Fruit fly (Drosophila melanogaster) whole organism, embryonic: Measurements from ENCODE around the gene Tyler.
A peak's percentile ranks its signal among the peaks of the same experiment; 100 is the strongest.

Experiments
- BtbVII ChIP-seq: fragments of 200-800 bp; sonication (Bioruptor generic); optimal IDR thresholded peaks from 3 replicates; lab custom pipeline; 2017; ENCODE audit warnings: missing biosample characterization, mild to moderate bottlenecking, missing genetic modification characterization
- CG10462 ChIP-seq: fragments of 200-800 bp; sonication (Bioruptor generic); optimal IDR thresholded peaks from 2 replicates; lab custom pipeline; 2016; ENCODE audit warnings: missing biosample characterization, missing genetic modification characterization
- CG10565 ChIP-seq: fragments of 200-800 bp; sonication (Bioruptor generic); optimal IDR thresholded peaks from 3 replicates; lab custom pipeline; 2016; ENCODE audit warnings: missing biosample characterization, mild to moderate bottlenecking, missing genetic modification characterization
- CG12744 ChIP-seq: fragments of 200-800 bp; sonication (Bioruptor generic); optimal IDR thresholded peaks from 2 replicates; lab custom pipeline; 2016; ENCODE audit warnings: missing biosample characterization, missing genetic modification characterization
- CG13775 ChIP-seq: fragments of 200-800 bp; sonication (Bioruptor generic); optimal IDR thresholded peaks from 3 replicates; lab custom pipeline; 2017; ENCODE audit warnings: missing biosample characterization, mild to moderate bottlenecking, missing genetic modification characterization
- CG1647 ChIP-seq: fragments of 200-800 bp; sonication (Bioruptor generic); optimal IDR thresholded peaks from 3 replicates; lab custom pipeline; 2016; ENCODE audit warnings: missing biosample characterization, missing genetic modification characterization
- CG2889 ChIP-seq: fragments of 200-800 bp; sonication (Bioruptor generic); IDR thresholded peaks from 3 replicates; pipeline ENCODE4 v1.3.6; 2022; ENCODE audit warnings: missing biosample characterization, missing genetic modification characterization
- CG32532 ChIP-seq: fragments of 200-800 bp; sonication (Bioruptor generic); IDR thresholded peaks from 2 replicates; pipeline ENCODE4 v1.3.6; 2022; ENCODE audit warnings: missing biosample characterization, missing genetic modification characterization
- CG33213 ChIP-seq: fragments of 200-800 bp; sonication (Bioruptor generic); optimal IDR thresholded peaks from 3 replicates; lab custom pipeline; 2016; ENCODE audit warnings: missing biosample characterization, missing genetic modification characterization
- CG3407 ChIP-seq: fragments of 200-800 bp; sonication (Bioruptor generic); optimal IDR thresholded peaks from 2 replicates; lab custom pipeline; 2018; ENCODE audit warnings: missing biosample characterization, mild to moderate bottlenecking, missing genetic modification characterization
- CG4360 ChIP-seq: fragments of 200-800 bp; sonication (Bioruptor generic); IDR thresholded peaks from 2 replicates; pipeline ENCODE4 v1.3.6; 2022; ENCODE audit warnings: missing biosample characterization, missing genetic modification characterization
- CG6175 ChIP-seq: fragments of 200-800 bp; sonication (Bioruptor generic); IDR thresholded peaks from 3 replicates; pipeline ENCODE4 v1.3.6; 2022; ENCODE audit warnings: missing biosample characterization, missing genetic modification characterization
- CG6654 ChIP-seq: fragments of 200-800 bp; sonication (Bioruptor generic); optimal IDR thresholded peaks from 2 replicates; lab custom pipeline; 2017; ENCODE audit warnings: missing biosample characterization, mild to moderate bottlenecking, missing genetic modification characterization
- CG6791 ChIP-seq: fragments of 200-800 bp; sonication (Bioruptor generic); IDR thresholded peaks from 3 replicates; pipeline ENCODE4 v1.3.6; 2022; ENCODE audit warnings: missing biosample characterization, missing genetic modification characterization; ENCODE audit not compliant: partially characterized antibody
- CG6813 ChIP-seq: fragments of 200-800 bp; sonication (Bioruptor generic); optimal IDR thresholded peaks from 2 replicates; lab custom pipeline; 2017; ENCODE audit warnings: missing biosample characterization, missing genetic modification characterization, mild to moderate bottlenecking, moderate library complexity, missing genetic modification reagents
- CG7786 ChIP-seq: fragments of 200-800 bp; sonication (Bioruptor generic); optimal IDR thresholded peaks from 2 replicates; lab custom pipeline; 2016; ENCODE audit warnings: missing biosample characterization, missing genetic modification characterization
- CG8765 ChIP-seq: fragments of 200-800 bp; sonication (Bioruptor generic); IDR thresholded peaks from 2 replicates; pipeline ENCODE4 v1.3.6; 2022; ENCODE audit warnings: missing biosample characterization, missing genetic modification characterization
- CHES-1-like ChIP-seq: fragments of 200-800 bp; sonication (Bioruptor generic); optimal IDR thresholded peaks from 2 replicates; lab custom pipeline; 2016; ENCODE audit warnings: missing biosample characterization, missing genetic modification characterization
- Camta ChIP-seq: fragments of 200-800 bp; sonication (Bioruptor generic); optimal IDR thresholded peaks from 2 replicates; lab custom pipeline; 2016; ENCODE audit warnings: missing biosample characterization, missing genetic modification characterization
- CkIIα-i1 ChIP-seq: fragments of 200-800 bp; sonication (Bioruptor generic); IDR thresholded peaks from 2 replicates; pipeline ENCODE4 v1.3.6; 2022; ENCODE audit warnings: missing biosample characterization, missing genetic modification characterization
- D19A ChIP-seq: fragments of 200-800 bp; optimal IDR thresholded peaks from 3 replicates; lab custom pipeline; 2019; ENCODE audit warnings: missing biosample characterization, mild to moderate bottlenecking, missing genetic modification characterization, moderate library complexity
- Doc2 ChIP-seq: fragments of 200-800 bp; sonication (Bioruptor generic); IDR thresholded peaks from 2 replicates; pipeline ENCODE4 v1.3.6; 2022; ENCODE audit warnings: missing biosample characterization, missing genetic modification characterization
- Dref ChIP-seq: fragments of 200-800 bp; sonication (Bioruptor generic); IDR thresholded peaks from 2 replicates; pipeline ENCODE4 v1.3.6; 2022; ENCODE audit warnings: missing biosample characterization, missing genetic modification characterization
- Drgx ChIP-seq: fragments of 200-800 bp; sonication (Bioruptor generic); IDR thresholded peaks from 2 replicates; pipeline ENCODE4 v1.3.6; 2022; ENCODE audit warnings: missing biosample characterization, missing genetic modification characterization
- E2f1 ChIP-seq: fragments of 200-800 bp; sonication (Bioruptor generic); IDR thresholded peaks from 2 replicates; pipeline ENCODE4 v1.3.6; 2022; ENCODE audit warnings: missing biosample characterization, missing genetic modification characterization
- HLH54F ChIP-seq: fragments of 200-800 bp; sonication (Bioruptor generic); optimal IDR thresholded peaks from 3 replicates; lab custom pipeline; 2016; ENCODE audit warnings: missing biosample characterization, missing genetic modification characterization
- Mrtf ChIP-seq: fragments of 200-800 bp; sonication (Bioruptor generic); IDR thresholded peaks from 3 replicates; pipeline ENCODE4 v1.3.6; 2022; ENCODE audit warnings: missing biosample characterization, missing genetic modification characterization
- Nf-YA ChIP-seq: fragments of 200-800 bp; sonication (Bioruptor generic); IDR thresholded peaks from 2 replicates; pipeline ENCODE4 v1.3.6; 2022; ENCODE audit warnings: missing biosample characterization, missing genetic modification characterization
- Oaz ChIP-seq: fragments of 200-800 bp; sonication (Bioruptor generic); IDR thresholded peaks from 2 replicates; pipeline ENCODE4 v1.3.6; 2022; ENCODE audit warnings: missing biosample characterization, missing genetic modification characterization
- Spps ChIP-seq: fragments of 200-800 bp; sonication (Bioruptor generic); optimal IDR thresholded peaks from 2 replicates; lab custom pipeline; 2018; ENCODE audit warnings: missing biosample characterization, mild to moderate bottlenecking, missing genetic modification characterization
- Tbp ChIP-seq: fragments of >200 bp; optimal IDR thresholded peaks from 2 replicates; lab custom pipeline; 2018; ENCODE audit warnings: missing biosample characterization, missing genetic modification characterization
- bowl ChIP-seq: fragments of 200-800 bp; sonication (Bioruptor generic); IDR thresholded peaks from 2 replicates; pipeline ENCODE4 v1.3.6; 2022; ENCODE audit warnings: missing biosample characterization, missing genetic modification characterization
- bsh ChIP-seq, 2 experiments: fragments of 200-800 bp; sonication (Bioruptor generic); optimal IDR thresholded peaks; 2 replicates each; lab custom pipeline; 2017 to 2018; ENCODE audit warnings: mild to moderate bottlenecking in 2 of 2, missing biosample characterization in 2 of 2, missing genetic modification characterization in 2 of 2, moderate library complexity in 1 of 2
- cato ChIP-seq: fragments of 200-800 bp; sonication (Bioruptor generic); optimal IDR thresholded peaks from 2 replicates; lab custom pipeline; 2016; ENCODE audit warnings: missing biosample characterization, missing genetic modification characterization, borderline replicate concordance
- chn ChIP-seq: fragments of 200-800 bp; sonication (Bioruptor generic); optimal IDR thresholded peaks from 2 replicates; lab custom pipeline; 2016; ENCODE audit warnings: missing biosample characterization, missing genetic modification characterization
- crol ChIP-seq: fragments of 200-800 bp; sonication (Bioruptor generic); IDR thresholded peaks from 2 replicates; pipeline ENCODE4 v1.3.6; 2022; ENCODE audit warnings: missing biosample characterization, missing genetic modification characterization
- ewg ChIP-seq: fragments of 200-800 bp; sonication (Bioruptor generic); optimal IDR thresholded peaks from 3 replicates; lab custom pipeline; 2017; ENCODE audit warnings: mild to moderate bottlenecking, missing biosample characterization, missing genetic modification reagents, missing genetic modification characterization
- exex ChIP-seq: fragments of 200-800 bp; sonication (Bioruptor generic); optimal IDR thresholded peaks from 4 replicates; lab custom pipeline; 2018; ENCODE audit warnings: missing biosample characterization, mild to moderate bottlenecking, missing genetic modification characterization, moderate library complexity
- fu2 ChIP-seq: fragments of 200-800 bp; sonication (Bioruptor generic); optimal IDR thresholded peaks from 2 replicates; lab custom pipeline; 2016; ENCODE audit warnings: missing biosample characterization, missing genetic modification characterization
- gsb-n ChIP-seq: fragments of 200-800 bp; sonication (Bioruptor generic); optimal IDR thresholded peaks from 3 replicates; lab custom pipeline; 2018; ENCODE audit warnings: missing biosample characterization, mild to moderate bottlenecking, missing genetic modification characterization
- hb ChIP-seq: fragments of 200-800 bp; sonication (Bioruptor generic); IDR thresholded peaks from 3 replicates; pipeline ENCODE4 v1.3.6; 2022; ENCODE audit warnings: missing biosample characterization, missing genetic modification characterization; ENCODE audit not compliant: partially characterized antibody
- klu ChIP-seq: fragments of 200-800 bp; sonication (Bioruptor generic); IDR thresholded peaks from 2 replicates; pipeline ENCODE4 v1.3.6; 2022; ENCODE audit warnings: missing biosample characterization, missing genetic modification characterization
- nerfin-1 ChIP-seq: fragments of 200-800 bp; sonication (Bioruptor generic); optimal IDR thresholded peaks from 3 replicates; lab custom pipeline; 2019; ENCODE audit warnings: missing biosample characterization, mild to moderate bottlenecking, missing genetic modification characterization, moderate library complexity
- phol ChIP-seq: fragments of 200-800 bp; sonication (Bioruptor generic); optimal IDR thresholded peaks from 3 replicates; lab custom pipeline; 2018; ENCODE audit warnings: missing biosample characterization, mild to moderate bottlenecking, missing genetic modification characterization, moderate library complexity
- prd ChIP-seq, 3 experiments: fragments of >200 bp in 2 of 3; fragments of 200-800 bp in 1 of 3; sonication (Bioruptor generic) in 1 of 3; optimal IDR thresholded peaks in 2 of 3; IDR thresholded peaks in 1 of 3; 2 replicates in 2 of 3; 3 replicates in 1 of 3; pipeline versions ENCODE4 v1.3.6 to Lab custom; 2017 to 2022; ENCODE audit warnings: missing biosample characterization in 1 of 3, missing genetic modification characterization in 1 of 3
- ro ChIP-seq: fragments of 200-800 bp; sonication (Bioruptor generic); IDR thresholded peaks from 2 replicates; pipeline ENCODE4 v1.3.6; 2022; ENCODE audit warnings: missing biosample characterization, missing genetic modification characterization
- row ChIP-seq: fragments of 200-800 bp; sonication (Bioruptor generic); IDR thresholded peaks from 3 replicates; pipeline ENCODE4 v1.3.6; 2022; ENCODE audit warnings: missing biosample characterization, missing genetic modification characterization
- sob ChIP-seq: fragments of 200-800 bp; sonication (Bioruptor generic); IDR thresholded peaks from 2 replicates; pipeline ENCODE4 v1.3.6; 2022; ENCODE audit warnings: missing biosample characterization, missing genetic modification characterization
- tup ChIP-seq: fragments of 200-800 bp; sonication (Bioruptor generic); optimal IDR thresholded peaks from 2 replicates; lab custom pipeline; 2016; ENCODE audit warnings: missing biosample characterization, mild to moderate bottlenecking, missing genetic modification characterization, moderate library complexity
- z ChIP-seq: fragments of 200-800 bp; sonication (Bioruptor generic); IDR thresholded peaks from 3 replicates; pipeline ENCODE4 v1.3.6; 2022; ENCODE audit warnings: missing biosample characterization, missing genetic modification characterization
- zf30C ChIP-seq: fragments of 200-800 bp; sonication (Bioruptor generic); optimal IDR thresholded peaks from 3 replicates; lab custom pipeline; 2018; ENCODE audit warnings: missing biosample characterization, mild to moderate bottlenecking, missing genetic modification characterization
- zfh2 ChIP-seq: fragments of 200-800 bp; sonication (Bioruptor generic); optimal IDR thresholded peaks from 2 replicates; lab custom pipeline; 2016; ENCODE audit warnings: missing biosample characterization, missing genetic modification characterization

The Tyler gene

DNA sequence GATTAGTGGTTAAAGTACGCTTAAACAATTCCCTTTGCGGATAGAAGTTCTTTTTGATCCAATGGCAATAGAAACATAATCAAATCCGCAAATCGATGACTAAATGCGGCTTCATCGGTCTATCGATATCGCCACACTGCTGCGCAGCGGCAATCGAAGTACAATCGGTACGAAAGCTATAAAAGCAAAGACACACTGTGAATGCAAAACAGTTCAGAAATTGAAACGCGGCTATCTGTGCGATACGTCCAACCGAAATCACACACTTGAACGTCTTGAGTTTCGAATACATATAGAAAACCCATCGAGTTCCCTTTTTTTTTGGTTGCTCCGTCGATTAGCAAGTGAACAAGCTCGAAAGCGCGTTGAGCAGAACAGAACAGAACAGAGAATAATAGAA is 6.3 kb upstream of the Tyler start, which contains the start of gene CG14207 (continued):
- TF ChIP-seq CG4360 (GFP tag; lab: Robert Waterston, UW) (no peak), sob (GFP tag; lab: Robert Waterston, UW) (0 out of 2 replicates have a peak, but pooled peaks have one; percentile 40), CG13775 (GFP tag; lab: Kevin White, UChicago) (no peak), CG7786 (GFP tag; lab: Kevin White, UChicago) (no peak), zf30C (GFP tag; lab: Kevin White, UChicago) (no peak), nerfin-1 (tag; lab: Kevin White, UChicago) (no peak), z (GFP tag; lab: Robert Waterston, UW) (no peak), Doc2 (no peak), CG6654 (no peak), CG6813 (GFP tag; lab: Kevin White, UChicago) (no peak), phol (tag; lab: Kevin White, UChicago) (no peak), Mrtf (no peak), ro (GFP tag; lab: Robert Waterston, UW) (no peak), row (GFP tag; lab: Robert Waterston, UW) (peak; percentile 13; the same call in 1 of the 3 replicates), Spps (tag; lab: Kevin White, UChicago) (no peak), cato (GFP tag; lab: Kevin White, UChicago) (no peak), Dref (GFP tag; lab: Robert Waterston, UW) (peak; percentile 87), tup (no peak), E2f1 (no peak), CG3407 (GFP tag; lab: Kevin White, UChicago) (no peak), CG2889 (GFP tag; lab: Robert Waterston, UW) (no peak), klu (GFP tag; lab: Robert Waterston, UW) (no peak), D19A (tag; lab: Kevin White, UChicago) (peak; percentile 20), prd (optimal IDR thresholded peaks at IDR 0.05; lab: Kevin White, UChicago) (no peak), prd (GFP tag; IDR thresholded peaks at IDR 0.05; lab: Robert Waterston, UW) (no peak), CG12744 (GFP tag; lab: Kevin White, UChicago) (no peak), chn (GFP tag; lab: Kevin White, UChicago) (no peak), CG8765 (GFP tag; lab: Robert Waterston, UW) (no peak), Tbp (GFP tag; lab: Kevin White, UChicago) (no peak), Oaz (GFP tag; lab: Robert Waterston, UW) (no peak), HLH54F (no peak), gsb-n (tag; lab: Kevin White, UChicago) (no peak), CG6175 (GFP tag; lab: Robert Waterston, UW) (no peak), CG10565 (GFP tag; lab: Kevin White, UChicago) (no peak), CHES-1-like (GFP tag; lab: Kevin White, UChicago) (peak; percentile 34), CG33213 (GFP tag; lab: Kevin White, UChicago) (no peak), Drgx (no peak), CG1647 (GFP tag; lab: Kevin White, UChicago) (no peak), CG10462 (GFP tag; lab: Kevin White, UChicago) (no peak), exex (tag; lab: Kevin White, UChicago) (peak; percentile 27), bowl (GFP tag; lab: Robert Waterston, UW) (no peak), Nf-YA (GFP tag; lab: Robert Waterston, UW) (no peak), hb (peak; percentile 75; the same call in 2 of the 3 replicates), Camta (GFP tag; lab: Kevin White, UChicago) (no peak), CG32532 (peak; percentile 9; the same call in 1 of the 2 replicates), crol (GFP tag; lab: Robert Waterston, UW) (no peak), CkIIα-i1 (GFP tag; lab: Robert Waterston, UW) (no peak), fu2 (GFP tag; lab: Kevin White, UChicago) (no peak), CG6791 (GFP tag; lab: Robert Waterston, UW) (peak; percentile 82), bsh (GFP tag; optimal IDR thresholded peaks at IDR 0.05; lab: Kevin White, UChicago) (peak in 1 of 2 experiments; percentile 9), zfh2 (GFP tag; lab: Kevin White, UChicago) (no peak), BtbVII (GFP tag; lab: Kevin White, UChicago) (no peak), ewg (peak; percentile 40)
